Worm (Caenorhabditis elegans): ENCODE data around the gene C25G4.7.

C25G4.7 gene

ce11 chrIV:12464822-12465221 is 8.1 kb downstream of the C25G4.7 start:
- TF ChIP-seq nhr-47 (tag; optimal IDR thresholded peaks at IDR 0.05) (no peak), hlh-17 (GFP tag; optimal IDR thresholded peaks at IDR 0.05; ENCODE audit: borderline replicate concordance) (no peak), aly-2 (tag; optimal IDR thresholded peaks at IDR 0.05) (no peak), nhr-90 (tag; optimal IDR thresholded peaks at IDR 0.05; ENCODE audit: poor library complexity) (no peak), aha-1 (tag; optimal IDR thresholded peaks at IDR 0.05) (no peak), fkh-8 (tag; optimal IDR thresholded peaks at IDR 0.05) (peak; percentile 83), jun-1 (tag; optimal IDR thresholded peaks at IDR 0.05) (no peak), sptf-1 (tag; optimal IDR thresholded peaks at IDR 0.05) (no peak), ztf-11 (tag; optimal IDR thresholded peaks at IDR 0.05) (no peak), mep-1 (tag; optimal IDR thresholded peaks at IDR 0.05) (no peak), unc-98 (GFP tag; IDR thresholded peaks at IDR 0.05) (no peak), sup-37 (GFP tag; optimal IDR thresholded peaks at IDR 0.05) (no peak), lin-15B (tag; optimal IDR thresholded peaks at IDR 0.05) (no peak), snpc-4 (tag; optimal IDR thresholded peaks at IDR 0.05) (no peak), lin-13 (GFP tag; optimal IDR thresholded peaks at IDR 0.05) (no peak), ztf-4 (tag; optimal IDR thresholded peaks at IDR 0.05) (no peak), grh-1 (GFP tag; IDR thresholded peaks at IDR 0.05) (no peak), lsy-2 (tag; optimal IDR thresholded peaks at IDR 0.05) (no peak), ceh-90 (tag; optimal IDR thresholded peaks at IDR 0.05) (no peak), alr-1 (tag; optimal IDR thresholded peaks at IDR 0.05; ENCODE audit: borderline replicate concordance) (no peak), irx-1 (tag; optimal IDR thresholded peaks at IDR 0.05) (no peak), snu-23 (GFP tag; optimal IDR thresholded peaks at IDR 0.05) (no peak), ceh-8 (GFP tag; optimal IDR thresholded peaks at IDR 0.05) (no peak), nhr-28 (tag; optimal IDR thresholded peaks at IDR 0.05) (no peak), ets-5 (GFP tag; IDR thresholded peaks at IDR 0.05) (no peak), zag-1 (tag; optimal IDR thresholded peaks at IDR 0.05) (no peak), efl-3 (GFP tag; optimal IDR thresholded peaks at IDR 0.05) (no peak), ceh-82 (tag; optimal IDR thresholded peaks at IDR 0.05) (peak in 1 of 3 experiments; percentile 46), nhr-85 (tag) (peak; percentile 38), nhr-237 (tag; optimal IDR thresholded peaks at IDR 0.05) (no peak), sox-4 (tag; optimal IDR thresholded peaks at IDR 0.05) (no peak), fos-1 (tag; optimal IDR thresholded peaks at IDR 0.05) (no peak), ama-1 (optimal IDR thresholded peaks at IDR 0.05) (no peak), nhr-11 (tag; optimal IDR thresholded peaks at IDR 0.05) (no peak), lin-14 (GFP tag; optimal IDR thresholded peaks at IDR 0.05) (peak; percentile 85), pag-3 (tag; optimal IDR thresholded peaks at IDR 0.05; ENCODE audit: borderline replicate concordance, insufficient read depth) (no peak), egl-13 (tag; optimal IDR thresholded peaks at IDR 0.05) (no peak), elt-2 (tag; optimal IDR thresholded peaks at IDR 0.05) (no peak), unc-62 (GFP tag; optimal IDR thresholded peaks at IDR 0.05) (no peak), ceh-63 (GFP tag; optimal IDR thresholded peaks at IDR 0.05) (no peak), dsc-1 (tag; optimal IDR thresholded peaks at IDR 0.05) (no peak), xbp-1 (tag; optimal IDR thresholded peaks at IDR 0.05) (no peak), egl-27 (tag; optimal IDR thresholded peaks at IDR 0.05) (no peak), hlh-4 (tag; optimal IDR thresholded peaks at IDR 0.05) (no peak), lin-35 (GFP tag; optimal IDR thresholded peaks at IDR 0.05) (peak in 1 of 2 experiments; percentile 22), elt-3 (tag; optimal IDR thresholded peaks at IDR 0.05) (no peak), mdl-1 (tag; optimal IDR thresholded peaks at IDR 0.05) (no peak), nhr-76 (tag; optimal IDR thresholded peaks at IDR 0.05) (no peak), ceh-88 (GFP tag; IDR thresholded peaks at IDR 0.05) (no peak), efl-1 (optimal IDR thresholded peaks at IDR 0.05) (peak; percentile 16 to 30), efl-1 (GFP tag; optimal IDR thresholded peaks at IDR 0.05 in 1 of 2) (peak in 1 of 2 experiments; percentile 15), skn-1 (tag; optimal IDR thresholded peaks at IDR 0.05) (peak; percentile 31), nhr-77 (tag; optimal IDR thresholded peaks at IDR 0.05) (peak; percentile 6), unc-130 (tag; optimal IDR thresholded peaks at IDR 0.05) (no peak)
